Worm (Caenorhabditis elegans): ENCODE measurements around the gene K10G6.9.

Gene K10G6.9

ce11 chrII:3990706-3991105 is 18.6 kb downstream of the K10G6.9 start:
- TF ChIP-seq snu-23 (GFP tag; optimal IDR thresholded peaks at IDR 0.05) (no peak), elt-2 (tag; optimal IDR thresholded peaks at IDR 0.05) (peak; percentile 87), egl-13 (tag; optimal IDR thresholded peaks at IDR 0.05) (no peak), unc-62 (GFP tag; optimal IDR thresholded peaks at IDR 0.05) (no peak), lsy-2 (tag; optimal IDR thresholded peaks at IDR 0.05) (no peak)

- TF ChIP-seq elt-2 (tag; optimal IDR thresholded peaks at IDR 0.05): peak; percentile 80
- TF ChIP-seq lin-15B (tag; optimal IDR thresholded peaks at IDR 0.05): no peak
These were observed 20.0 kb downstream of the K10G6.9 start for ce11 chrII:3992029-3992428.

- TF ChIP-seq elt-2 (tag; optimal IDR thresholded peaks at IDR 0.05) (peak; percentile 69), snpc-4 (tag; optimal IDR thresholded peaks at IDR 0.05) (no peak)
These were observed 20.7 kb downstream of the K10G6.9 start, which contains the start of gene Y14H12A.1 for ce11 chrII:3992660-3993245. TSS of gene Y14H12A.1 (plus strand) at chrII:3993195.

ce11 chrII:3996005-3996404 is 23.9 kb downstream of the K10G6.9 start, which contains the start of gene clc-22:
TSS of gene clc-22 (minus strand) at chrII:3996075.
- TF ChIP-seq ets-5 (GFP tag; IDR thresholded peaks at IDR 0.05) (no peak), alr-1 (tag; optimal IDR thresholded peaks at IDR 0.05; ENCODE audit: borderline replicate concordance) (no peak), sox-4 (tag; optimal IDR thresholded peaks at IDR 0.05) (no peak), elt-2 (tag; optimal IDR thresholded peaks at IDR 0.05) (peak; percentile 52), skn-1 (tag; optimal IDR thresholded peaks at IDR 0.05) (no peak), mdl-1 (tag; optimal IDR thresholded peaks at IDR 0.05) (no peak), vab-15 (tag; optimal IDR thresholded peaks at IDR 0.05) (no peak), fkh-8 (tag; optimal IDR thresholded peaks at IDR 0.05) (no peak)

ce11 chrII:3999537-3999936 is 27.5 kb downstream of the K10G6.9 start:
- peak; percentile 9 for TF ChIP-seq lin-14 (GFP tag; optimal IDR thresholded peaks at IDR 0.05)
- no peak for TF ChIP-seq nhr-90 (tag; optimal IDR thresholded peaks at IDR 0.05; ENCODE audit: poor library complexity)
- TF ChIP-seq snpc-4 (tag; optimal IDR thresholded peaks at IDR 0.05): no peak

ce11 chrII:4000430-4000829 is 28.4 kb downstream of the K10G6.9 start:
- peak; percentile 79 for TF ChIP-seq blmp-1 (tag; optimal IDR thresholded peaks at IDR 0.05)
- 0 out of 2 replicates have a peak, but pooled peaks have one; percentile 28 for TF ChIP-seq grh-1 (GFP tag; IDR thresholded peaks at IDR 0.05)
- no peak for TF ChIP-seq xbp-1 (tag; optimal IDR thresholded peaks at IDR 0.05)
- peak; percentile 61 for TF ChIP-seq nhr-85 (tag)
- peak in 1 of 6 experiments; percentile 59 for TF ChIP-seq elt-3 (tag; optimal IDR thresholded peaks at IDR 0.05)
- no peak for TF ChIP-seq nhr-77 (tag; optimal IDR thresholded peaks at IDR 0.05)

ce11 chrII:4002134-4002533 is 30.1 kb downstream of the K10G6.9 start:
- TF ChIP-seq nhr-28 (tag; optimal IDR thresholded peaks at IDR 0.05) (no peak), unc-98 (GFP tag; IDR thresholded peaks at IDR 0.05) (no peak), mdl-1 (tag; optimal IDR thresholded peaks at IDR 0.05) (no peak), hpl-2 (GFP tag; optimal IDR thresholded peaks at IDR 0.05) (no peak), hlh-17 (GFP tag; optimal IDR thresholded peaks at IDR 0.05; ENCODE audit: borderline replicate concordance) (no peak), vab-15 (tag; optimal IDR thresholded peaks at IDR 0.05) (no peak), C04F5.9 (tag; optimal IDR thresholded peaks at IDR 0.05) (no peak), rnt-1 (tag; optimal IDR thresholded peaks at IDR 0.05) (no peak), efl-1 (optimal IDR thresholded peaks at IDR 0.05) (no peak), efl-1 (GFP tag; optimal IDR thresholded peaks at IDR 0.05 in 1 of 2) (peak in 1 of 2 experiments; percentile 76), nhr-84 (tag; optimal IDR thresholded peaks at IDR 0.05) (no peak), lin-14 (GFP tag; optimal IDR thresholded peaks at IDR 0.05) (peak; percentile 29), fkh-8 (tag; optimal IDR thresholded peaks at IDR 0.05) (no peak), nhr-11 (tag; optimal IDR thresholded peaks at IDR 0.05) (no peak), nhr-47 (tag; optimal IDR thresholded peaks at IDR 0.05) (no peak)

Measured in whole organism, L1 larva.